Worm (Caenorhabditis elegans) whole organism, late embryonic: ENCODE results near the gene F14F9.5.

Source experiments
- C08G9.2 ChIP-seq: sonication (generic microtip); optimal IDR thresholded peaks from 2 replicates; lab custom pipeline; 2016; ENCODE audit warnings: mild to moderate bottlenecking, missing genetic modification characterization, moderate library complexity, missing compliant biosample characterization
- K02D7.2 ChIP-seq: sonication (generic microtip); optimal IDR thresholded peaks from 2 replicates; lab custom pipeline; 2017; ENCODE audit warnings: mild to moderate bottlenecking, missing genetic modification characterization, missing compliant biosample characterization
- T23F11.4 ChIP-seq: fragments of 200-800 bp; sonication (Bioruptor generic); optimal IDR thresholded peaks from 2 replicates; lab custom pipeline; 2018; ENCODE audit warnings: mild to moderate bottlenecking, missing genetic modification characterization, missing compliant biosample characterization
- Y22D7AL.16 ChIP-seq: sonication (generic microtip); optimal IDR thresholded peaks from 2 replicates; lab custom pipeline; 2016; ENCODE audit warnings: missing genetic modification characterization, missing compliant biosample characterization
- ama-1 ChIP-seq: fragments of 150-350 bp; optimal IDR thresholded peaks from 2 replicates; lab custom pipeline; 2014
- ceh-19 ChIP-seq: fragments of 200-800 bp; sonication (Bioruptor generic); optimal IDR thresholded peaks from 2 replicates; lab custom pipeline; 2018; ENCODE audit warnings: mild to moderate bottlenecking, missing genetic modification characterization, missing compliant biosample characterization
- ceh-2 ChIP-seq: sonication (generic microtip); optimal IDR thresholded peaks from 2 replicates; lab custom pipeline; 2016; ENCODE audit warnings: missing genotype, missing genetic modification characterization, missing compliant biosample characterization
- ceh-24 ChIP-seq: sonication (generic microtip); optimal IDR thresholded peaks from 2 replicates; lab custom pipeline; 2016; ENCODE audit warnings: mild to moderate bottlenecking, missing genetic modification characterization, missing compliant biosample characterization
- ceh-31 ChIP-seq: sonication (generic microtip); optimal IDR thresholded peaks from 2 replicates; lab custom pipeline; 2016; ENCODE audit warnings: missing genetic modification characterization, missing compliant biosample characterization
- ceh-34 ChIP-seq: sonication (generic microtip); optimal IDR thresholded peaks from 2 replicates; lab custom pipeline; 2016; ENCODE audit warnings: mild to moderate bottlenecking, missing genetic modification characterization, missing compliant biosample characterization
- ceh-48 ChIP-seq: sonication (generic microtip); optimal IDR thresholded peaks from 2 replicates; lab custom pipeline; 2016; ENCODE audit warnings: missing genetic modification characterization, inconsistent platforms, missing compliant biosample characterization
- ceh-9 ChIP-seq: sonication (generic microtip); optimal IDR thresholded peaks from 2 replicates; lab custom pipeline; 2016; ENCODE audit warnings: mild to moderate bottlenecking, missing genetic modification characterization, inconsistent platforms, missing compliant biosample characterization
- che-1 ChIP-seq: sonication (generic microtip); optimal IDR thresholded peaks from 2 replicates; lab custom pipeline; 2016; ENCODE audit warnings: mild to moderate bottlenecking, missing genetic modification characterization, missing compliant biosample characterization
- dmd-4 ChIP-seq: sonication (generic microtip); optimal IDR thresholded peaks from 2 replicates; lab custom pipeline; 2016; ENCODE audit warnings: borderline replicate concordance, missing genetic modification characterization, missing compliant biosample characterization
- dve-1 ChIP-seq: sonication (generic microtip); optimal IDR thresholded peaks from 2 replicates; lab custom pipeline; 2017; ENCODE audit warnings: antibody characterized with exemption, mild to moderate bottlenecking, missing genetic modification characterization, missing compliant biosample characterization
- elt-2 ChIP-seq: sonication (generic microtip); optimal IDR thresholded peaks from 2 replicates; lab custom pipeline; 2016; ENCODE audit warnings: missing genetic modification reagents, missing genetic modification characterization, missing compliant biosample characterization
- elt-4 ChIP-seq: sonication (generic microtip); optimal IDR thresholded peaks from 2 replicates; lab custom pipeline; 2016; ENCODE audit warnings: missing genetic modification characterization, missing compliant biosample characterization
- gmeb-2 ChIP-seq: sonication (generic microtip); optimal IDR thresholded peaks from 2 replicates; lab custom pipeline; 2016; ENCODE audit warnings: missing genetic modification characterization, inconsistent platforms, missing compliant biosample characterization
- hlh-13 ChIP-seq: fragments of 200-800 bp; sonication (Bioruptor generic); optimal IDR thresholded peaks from 2 replicates; lab custom pipeline; 2018; ENCODE audit warnings: mild to moderate bottlenecking, missing genetic modification characterization, missing compliant biosample characterization
- hlh-6 ChIP-seq: sonication (generic microtip); optimal IDR thresholded peaks from 2 replicates; lab custom pipeline; 2016; ENCODE audit warnings: missing genotype, missing genetic modification characterization, missing compliant biosample characterization
- lim-6 ChIP-seq: sonication (generic microtip); optimal IDR thresholded peaks from 2 replicates; lab custom pipeline; 2016; ENCODE audit warnings: missing genetic modification characterization, missing compliant biosample characterization
- madf-2 ChIP-seq: sonication (generic microtip); optimal IDR thresholded peaks from 2 replicates; lab custom pipeline; 2017; ENCODE audit warnings: missing genetic modification characterization, missing compliant biosample characterization
- nfya-1 ChIP-seq: sonication (generic microtip); optimal IDR thresholded peaks from 2 replicates; lab custom pipeline; 2017; ENCODE audit warnings: missing genetic modification characterization, mild to moderate bottlenecking, missing compliant biosample characterization, antibody characterized with exemption, moderate library complexity
- nhr-11 ChIP-seq: fragments of 150-350 bp; optimal IDR thresholded peaks from 2 replicates; lab custom pipeline; 2014; ENCODE audit warnings: missing biosample characterization, missing genetic modification characterization
- npax-4 ChIP-seq: sonication (generic microtip); optimal IDR thresholded peaks from 2 replicates; lab custom pipeline; 2016; ENCODE audit warnings: missing genetic modification characterization, missing compliant biosample characterization
- pat-9 ChIP-seq: fragments of 200-800 bp; sonication (Bioruptor generic); optimal IDR thresholded peaks from 2 replicates; lab custom pipeline; 2018; ENCODE audit warnings: mild to moderate bottlenecking, missing genetic modification characterization, moderate library complexity, missing compliant biosample characterization
- pax-1 ChIP-seq: fragments of 150-350 bp; optimal IDR thresholded peaks from 2 replicates; lab custom pipeline; 2014; ENCODE audit warnings: missing biosample characterization, missing genetic modification characterization
- pha-2 ChIP-seq: sonication (generic microtip); optimal IDR thresholded peaks from 2 replicates; lab custom pipeline; 2017; ENCODE audit warnings: mild to moderate bottlenecking, missing genetic modification characterization, missing compliant biosample characterization
- pha-4 ChIP-seq: fragments of 150-350 bp; optimal IDR thresholded peaks from 2 replicates; lab custom pipeline; 2018; ENCODE audit warnings: missing biosample characterization, missing genetic modification reagents, missing genetic modification characterization
- pqm-1 ChIP-seq: sonication (generic microtip); optimal IDR thresholded peaks from 2 replicates; lab custom pipeline; 2016; ENCODE audit warnings: missing genetic modification characterization, missing compliant biosample characterization
- pros-1 ChIP-seq: fragments of 150-350 bp; optimal IDR thresholded peaks from 2 replicates; lab custom pipeline; 2014; ENCODE audit warnings: missing biosample characterization, missing genetic modification reagents, missing genetic modification characterization
- ref-2 ChIP-seq: sonication (generic microtip); optimal IDR thresholded peaks from 2 replicates; lab custom pipeline; 2016; ENCODE audit warnings: missing genetic modification characterization, missing compliant biosample characterization
- sdc-2 ChIP-seq: sonication (generic microtip); optimal IDR thresholded peaks from 2 replicates; lab custom pipeline; 2016; ENCODE audit warnings: missing genotype, missing genetic modification characterization, missing compliant biosample characterization
- sox-2 ChIP-seq: fragments of 200-800 bp; sonication (Bioruptor generic); IDR thresholded peaks from 2 replicates; pipeline ENCODE4 v1.3.6; 2022; ENCODE audit warnings: missing genetic modification reagents, missing genetic modification characterization, missing compliant biosample characterization
- sox-4 ChIP-seq: sonication (generic microtip); optimal IDR thresholded peaks from 2 replicates; lab custom pipeline; 2017; ENCODE audit warnings: mild to moderate bottlenecking, missing genetic modification characterization, inconsistent platforms, missing compliant biosample characterization
- tbx-7 ChIP-seq: sonication (generic microtip); optimal IDR thresholded peaks from 2 replicates; lab custom pipeline; 2016; ENCODE audit warnings: missing genotype, missing genetic modification characterization, missing compliant biosample characterization
- ttx-3 ChIP-seq: sonication (generic microtip); optimal IDR thresholded peaks from 2 replicates; lab custom pipeline; 2016; ENCODE audit warnings: missing genetic modification reagents, missing genetic modification characterization, missing compliant biosample characterization
- unc-42 ChIP-seq: sonication (generic microtip); optimal IDR thresholded peaks from 2 replicates; lab custom pipeline; 2016; ENCODE audit warnings: missing genotype, missing genetic modification characterization, missing compliant biosample characterization
- unc-55 ChIP-seq: sonication (generic microtip); optimal IDR thresholded peaks from 2 replicates; lab custom pipeline; 2017; ENCODE audit warnings: missing biosample characterization, missing genetic modification reagents, missing genetic modification characterization

Gene F14F9.5

ce11 chrV:5137919-5138318, 11.0 kb downstream of the F14F9.5 start, which contains the start of gene F14F9.3:
TSS of gene F14F9.3 (plus strand) at chrV:5138219.
- TF ChIP-seq ttx-3 (tag; lab: Kevin White, UChicago) (no peak), sox-2 (GFP tag; lab: Robert Waterston, UW) (no peak), K02D7.2 (tag; lab: Kevin White, UChicago) (no peak), pax-1 (tag; lab: Kevin White, UChicago) (no peak), Y22D7AL.16 (no peak), dmd-4 (tag; lab: Kevin White, UChicago) (no peak), ceh-19 (GFP tag; lab: Kevin White, UChicago) (no peak), tbx-7 (tag; lab: Kevin White, UChicago) (no peak), pha-4 (tag; lab: Kevin White, UChicago) (no peak), ceh-34 (tag; lab: Kevin White, UChicago) (no peak)

- TF ChIP-seq che-1 (tag; lab: Kevin White, UChicago) (no peak), nhr-11 (tag; lab: Kevin White, UChicago) (no peak), unc-42 (tag; lab: Kevin White, UChicago) (no peak), ceh-31 (tag; lab: Kevin White, UChicago) (no peak), Y22D7AL.16 (no peak), T23F11.4 (GFP tag; lab: Kevin White, UChicago) (no peak), ceh-24 (tag; lab: Kevin White, UChicago) (no peak), npax-4 (tag; lab: Kevin White, UChicago) (no peak), hlh-6 (tag; lab: Kevin White, UChicago) (no peak), lim-6 (tag; lab: Kevin White, UChicago) (no peak), ceh-9 (tag; lab: Kevin White, UChicago) (no peak), elt-4 (no peak), nfya-1 (tag; lab: Kevin White, UChicago) (no peak)
These were observed 16.9 kb downstream of the F14F9.5 start, which contains the start of gene srh-129 for ce11 chrV:5143785-5144184. TSS of gene srh-129 (minus strand) at chrV:5143885.

ce11 chrV:5144541-5144940, 17.6 kb downstream of the F14F9.5 start, which contains the start of gene F14F9.2:
TSS of gene F14F9.2 (plus strand) at chrV:5144841.
- TF ChIP-seq sox-4 (no peak), T23F11.4 (GFP tag; lab: Kevin White, UChicago) (no peak), elt-2 (tag; lab: Kevin White, UChicago) (no peak), ref-2 (tag; lab: Kevin White, UChicago) (no peak), ceh-2 (no peak), hlh-13 (no peak), pqm-1 (no peak)

DNA sequence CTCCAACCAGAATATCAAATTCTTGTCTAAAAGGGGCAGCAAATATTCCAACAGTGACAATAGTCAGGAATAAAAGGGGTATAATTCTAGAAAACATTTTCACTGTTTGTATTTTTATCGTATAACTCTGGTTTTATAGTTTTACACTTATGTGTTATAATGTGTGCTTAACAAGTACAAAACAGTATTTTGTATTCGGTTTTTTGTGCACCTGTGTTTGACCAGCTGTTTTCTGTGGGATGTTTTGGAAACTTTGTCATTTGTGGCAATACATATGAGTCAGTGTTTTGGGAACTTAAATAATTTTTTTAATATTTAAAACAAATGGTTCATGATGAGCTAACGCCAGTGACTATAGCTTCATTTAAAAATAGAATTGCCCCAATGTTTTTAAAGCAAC, 19.5 kb downstream of the F14F9.5 start, which contains the start of gene F14F9.6:
Gene F14F9.6, minus strand, starts transcription at position 101 of the 400 bp plus-strand sequence.
- TF ChIP-seq ceh-48 (tag; lab: Kevin White, UChicago) (no peak), ttx-3 (tag; lab: Kevin White, UChicago) (no peak), ceh-24 (tag; lab: Kevin White, UChicago) (no peak), pha-2 (tag; lab: Kevin White, UChicago) (no peak), unc-55 (no peak), sdc-2 (tag; lab: Kevin White, UChicago) (no peak), pros-1 (no peak), madf-2 (tag; lab: Kevin White, UChicago) (no peak), dve-1 (no peak), gmeb-2 (no peak), ceh-31 (tag; lab: Kevin White, UChicago) (no peak), nhr-11 (tag; lab: Kevin White, UChicago) (no peak), pat-9 (no peak), lim-6 (tag; lab: Kevin White, UChicago) (no peak), ama-1 (lab: Kevin White, UChicago) (no peak), che-1 (tag; lab: Kevin White, UChicago) (no peak), C08G9.2 (tag; lab: Kevin White, UChicago) (no peak), sox-4 (no peak)
- TF ChIP-seq, all 69 proteins: peak for 0
